Worm (Caenorhabditis elegans): ENCODE results near the gene C12D12.1.
A peak's percentile ranks its signal among the peaks of the same experiment; 100 is the strongest.

Gene C12D12.1

ce11 chrX:3513715-3514114 lies 14.7 kb downstream of the C12D12.1 start:
- TF ChIP-seq ceh-39 (tag; optimal IDR thresholded peaks at IDR 0.05) (no peak), pha-4 (tag; optimal IDR thresholded peaks at IDR 0.05) (no peak), tbx-8 (GFP tag; optimal IDR thresholded peaks at IDR 0.05) (no peak), drap-1 (GFP tag; optimal IDR thresholded peaks at IDR 0.05) (no peak), ces-1 (GFP tag; optimal IDR thresholded peaks at IDR 0.05) (peak; percentile 54), blmp-1 (tag; optimal IDR thresholded peaks at IDR 0.05) (no peak), unc-39 (tag; optimal IDR thresholded peaks at IDR 0.05) (no peak)

- TF ChIP-seq nhr-28 (tag; optimal IDR thresholded peaks at IDR 0.05): no peak
- no peak for TF ChIP-seq flh-1 (GFP tag; optimal IDR thresholded peaks at IDR 0.05)
- no peak for TF ChIP-seq nhr-76 (tag; optimal IDR thresholded peaks at IDR 0.05)
- TF ChIP-seq mab-5 (tag; optimal IDR thresholded peaks at IDR 0.05): no peak
- TF ChIP-seq pha-4 (tag; optimal IDR thresholded peaks at IDR 0.05): no peak
- no peak for TF ChIP-seq sptf-1 (tag; optimal IDR thresholded peaks at IDR 0.05)
- TF ChIP-seq lin-13 (tag; optimal IDR thresholded peaks at IDR 0.05): no peak
- TF ChIP-seq elt-1 (tag; optimal IDR thresholded peaks at IDR 0.05; ENCODE audit: borderline replicate concordance, insufficient read depth): no peak
Observed at ce11 chrX:3517141-3517540, 18.1 kb downstream of the C12D12.1 start.

- TF ChIP-seq cnd-1 (tag; optimal IDR thresholded peaks at IDR 0.05) (no peak), ham-2 (GFP tag; optimal IDR thresholded peaks at IDR 0.05) (no peak), ceh-43 (GFP tag; optimal IDR thresholded peaks at IDR 0.05) (no peak), nhr-28 (tag; optimal IDR thresholded peaks at IDR 0.05) (no peak), nhr-76 (tag; optimal IDR thresholded peaks at IDR 0.05) (no peak), unc-62 (GFP tag; optimal IDR thresholded peaks at IDR 0.05) (no peak), ceh-39 (tag; optimal IDR thresholded peaks at IDR 0.05) (no peak), lin-32 (GFP tag; optimal IDR thresholded peaks at IDR 0.05) (no peak), nhr-237 (tag; optimal IDR thresholded peaks at IDR 0.05) (no peak), ceh-83 (GFP tag; optimal IDR thresholded peaks at IDR 0.05) (no peak), mls-2 (tag; optimal IDR thresholded peaks at IDR 0.05) (no peak), elt-1 (tag; optimal IDR thresholded peaks at IDR 0.05; ENCODE audit: borderline replicate concordance, insufficient read depth) (no peak), bed-3 (GFP tag; optimal IDR thresholded peaks at IDR 0.05) (no peak), unc-120 (tag; optimal IDR thresholded peaks at IDR 0.05; ENCODE audit: poor library complexity, severe bottlenecking) (no peak), ztf-11 (tag; optimal IDR thresholded peaks at IDR 0.05) (no peak), nhr-2 (tag; optimal IDR thresholded peaks at IDR 0.05) (no peak), blmp-1 (tag; optimal IDR thresholded peaks at IDR 0.05) (no peak), ces-1 (GFP tag; optimal IDR thresholded peaks at IDR 0.05) (no peak)
Observed at ce11 chrX:3518494-3518893, 19.4 kb downstream of the C12D12.1 start, which contains the start of gene npr-16. TSS of gene npr-16 (plus strand) at chrX:3518794.

- TF ChIP-seq mab-5 (tag; optimal IDR thresholded peaks at IDR 0.05) (no peak), nhr-12 (tag; optimal IDR thresholded peaks at IDR 0.05) (no peak), lin-13 (tag; optimal IDR thresholded peaks at IDR 0.05) (no peak), flh-1 (GFP tag; optimal IDR thresholded peaks at IDR 0.05) (no peak), ceh-83 (GFP tag; optimal IDR thresholded peaks at IDR 0.05) (no peak), snpc-4 (tag; optimal IDR thresholded peaks at IDR 0.05) (no peak)
Observed at ce11 chrX:3526712-3527111, 27.7 kb downstream of the C12D12.1 start.

- TF ChIP-seq unc-120 (tag; optimal IDR thresholded peaks at IDR 0.05; ENCODE audit: poor library complexity, severe bottlenecking) (no peak), pha-4 (tag; optimal IDR thresholded peaks at IDR 0.05) (no peak), cnd-1 (tag; optimal IDR thresholded peaks at IDR 0.05) (no peak)
Observed at ce11 chrX:3532919-3533318, 33.9 kb downstream of the C12D12.1 start, which contains the start of gene F56B6.6. TSS of gene F56B6.6 (minus strand) at chrX:3533019.

- no peak for TF ChIP-seq ceh-39 (tag; optimal IDR thresholded peaks at IDR 0.05)
- TF ChIP-seq hlh-1 (tag; optimal IDR thresholded peaks at IDR 0.05): peak; percentile 42
Observed at ce11 chrX:3534218-3534617, 35.2 kb downstream of the C12D12.1 start.

- no peak for TF ChIP-seq sem-2 (GFP tag; optimal IDR thresholded peaks at IDR 0.05)
- peak; percentile 56 for TF ChIP-seq ces-1 (GFP tag; optimal IDR thresholded peaks at IDR 0.05)
Observed at ce11 chrX:3535505-3535904, 36.5 kb downstream of the C12D12.1 start.

All from whole organism, mixed stage, embryonic.